Fruit fly (Drosophila melanogaster): Measurements from ENCODE around the gene Cen.
A peak's percentile ranks its signal among the peaks of the same experiment; 100 is the strongest.

The Cen gene

dm6 chr2L:20645394-20645869 lies 36.2 kb downstream of the Cen start, which contains the start of the genes phr6-4 and CG2608 (continued):
- TF ChIP-seq CG11560 (tag; IDR thresholded peaks at IDR 0.05) (peak; percentile 69; the same call in 2 of the 3 replicates), amos (GFP tag; IDR thresholded peaks at IDR 0.05; ENCODE audit: partially characterized antibody) (no peak), Meics (GFP tag; optimal IDR thresholded peaks at IDR 0.05) (peak; percentile 93), mam (GFP tag; optimal IDR thresholded peaks at IDR 0.05) (peak; percentile 91), chif (GFP tag; optimal IDR thresholded peaks at IDR 0.05) (peak; percentile 77 to 87), br (optimal IDR thresholded peaks at IDR 0.05) (no peak), CG15601 (tag; optimal IDR thresholded peaks at IDR 0.05) (peak; percentile 92), trh (GFP tag; optimal IDR thresholded peaks at IDR 0.05) (peak; percentile 71), tx (GFP tag; optimal IDR thresholded peaks at IDR 0.05) (peak; percentile 81), CG3838 (GFP tag; optimal IDR thresholded peaks at IDR 0.05) (peak; percentile 76), stc (GFP tag; IDR thresholded peaks at IDR 0.05) (peak; percentile 69), CG14441 (GFP tag; IDR thresholded peaks at IDR 0.05) (peak; percentile 78), CG4360 (GFP tag; IDR thresholded peaks at IDR 0.05) (no peak), Chrac-16 (GFP tag; optimal IDR thresholded peaks at IDR 0.05) (peak; percentile 92), sqz (GFP tag; optimal IDR thresholded peaks at IDR 0.05) (peak; percentile 89), eyg (GFP tag; optimal IDR thresholded peaks at IDR 0.05) (peak; percentile 66), TFAM (GFP tag; optimal IDR thresholded peaks at IDR 0.05) (peak; percentile 45), nerfin-2 (GFP tag; IDR thresholded peaks at IDR 0.05; ENCODE audit: partially characterized antibody) (no peak), her (GFP tag; optimal IDR thresholded peaks at IDR 0.05) (peak; percentile 65), CG11723 (GFP tag; optimal IDR thresholded peaks at IDR 0.05) (peak; percentile 86), Blimp-1 (GFP tag; optimal IDR thresholded peaks at IDR 0.05) (peak; percentile 91), CG2712 (tag; optimal IDR thresholded peaks at IDR 0.05) (peak; percentile 96), CG17361 (GFP tag; IDR thresholded peaks at IDR 0.05) (peak; percentile 97), maf-S (GFP tag; optimal IDR thresholded peaks at IDR 0.05) (peak; percentile 80), Nf-YA (GFP tag; IDR thresholded peaks at IDR 0.05) (peak; percentile 61), B-H1 (GFP tag; IDR thresholded peaks at IDR 0.05) (peak; percentile 81), CG9727 (GFP tag; optimal IDR thresholded peaks at IDR 0.05) (peak; percentile 94), H15 (GFP tag; IDR thresholded peaks at IDR 0.05) (peak; percentile 67; the same call in 2 of the 3 replicates), vfl (GFP tag; optimal IDR thresholded peaks at IDR 0.05) (peak; percentile 88), CG31224 (GFP tag; IDR thresholded peaks at IDR 0.05) (peak; percentile 70), Xrp1 (GFP tag; IDR thresholded peaks at IDR 0.05) (peak; percentile 91), CG6791 (GFP tag; IDR thresholded peaks at IDR 0.05; ENCODE audit: partially characterized antibody) (no peak), odd (GFP tag; optimal IDR thresholded peaks at IDR 0.05) (peak; percentile 91), Hr3 (GFP tag; optimal IDR thresholded peaks at IDR 0.05) (peak; percentile 92), repo (GFP tag; optimal IDR thresholded peaks at IDR 0.05) (peak; percentile 66), CG7556 (GFP tag; optimal IDR thresholded peaks at IDR 0.05) (peak; percentile 95), oc (tag; optimal IDR thresholded peaks at IDR 0.05) (no peak), Elba2 (GFP tag; optimal IDR thresholded peaks at IDR 0.05) (no peak), CG12236 (GFP tag; optimal IDR thresholded peaks at IDR 0.05) (peak; percentile 71), mirr (GFP tag; optimal IDR thresholded peaks at IDR 0.05) (peak; percentile 79), lov (optimal IDR thresholded peaks at IDR 0.05) (no peak), lov (GFP tag; IDR thresholded peaks at IDR 0.05) (0 out of 3 replicates have a peak, but pooled peaks have one; percentile 69), danr (GFP tag; IDR thresholded peaks at IDR 0.05) (peak; percentile 67), stwl (tag; optimal IDR thresholded peaks at IDR 0.05) (peak; percentile 44), Neu2 (GFP tag; optimal IDR thresholded peaks at IDR 0.05; ENCODE audit: borderline replicate concordance) (no peak), bbx (GFP tag; IDR thresholded peaks at IDR 0.05; ENCODE audit: partially characterized antibody) (no peak), GATAe (GFP tag; conservative IDR thresholded peaks at IDR 0.05) (peak; percentile 49), HLH3B (GFP tag; IDR thresholded peaks at IDR 0.05) (peak; percentile 81), CG10431 (GFP tag; optimal IDR thresholded peaks at IDR 0.05) (peak; percentile 70), CG9797 (GFP tag; optimal IDR thresholded peaks at IDR 0.05) (peak; percentile 63), MBD-R2 (GFP tag; IDR thresholded peaks at IDR 0.05) (peak; percentile 64), Ptx1 (GFP tag; IDR thresholded peaks at IDR 0.05) (peak; percentile 87)

Measured in whole organism, embryonic.